Fruit fly (Drosophila melanogaster) whole organism, pupa: ENCODE data around the gene Tmf.

ENCODE experiments used
- CG10348 ChIP-seq: fragments of 200-800 bp; sonication (Bioruptor generic); IDR thresholded peaks from 2 replicates; pipeline ENCODE4 v1.3.6; 2022; ENCODE audit warnings: missing biosample characterization, missing genetic modification characterization
- CG12605 ChIP-seq: fragments of 200-800 bp; sonication (Bioruptor generic); IDR thresholded peaks from 2 replicates; pipeline ENCODE4 v1.3.6; 2022; ENCODE audit warnings: missing biosample characterization, missing genetic modification characterization
- CG13204 ChIP-seq: fragments of 200-800 bp; sonication (Bioruptor generic); optimal IDR thresholded peaks from 2 replicates; lab custom pipeline; 2018; ENCODE audit warnings: missing biosample characterization, mild to moderate bottlenecking, missing genetic modification characterization, moderate library complexity
- CG14655 ChIP-seq: fragments of 200-800 bp; sonication (Bioruptor generic); optimal IDR thresholded peaks from 3 replicates; lab custom pipeline; 2017; ENCODE audit warnings: mild to moderate bottlenecking, missing biosample characterization, missing genetic modification reagents, missing genetic modification characterization
- CG15710 ChIP-seq: fragments of 200-800 bp; sonication (Bioruptor generic); optimal IDR thresholded peaks from 2 replicates; lab custom pipeline; 2018; ENCODE audit warnings: missing biosample characterization, mild to moderate bottlenecking, missing genetic modification characterization, moderate library complexity
- CG17806 ChIP-seq: fragments of 200-800 bp; sonication (Bioruptor generic); optimal IDR thresholded peaks from 2 replicates; lab custom pipeline; 2018; ENCODE audit warnings: missing biosample characterization, mild to moderate bottlenecking, missing genetic modification characterization, moderate library complexity
- CG32121 ChIP-seq: fragments of 200-800 bp; sonication (Bioruptor generic); IDR thresholded peaks from 2 replicates; pipeline ENCODE4 v1.3.6; 2022; ENCODE audit warnings: missing biosample characterization, missing genetic modification characterization
- CG34367 ChIP-seq: fragments of 200-800 bp; sonication (Bioruptor generic); optimal IDR thresholded peaks from 2 replicates; lab custom pipeline; 2018; ENCODE audit warnings: missing biosample characterization, mild to moderate bottlenecking, missing genetic modification characterization
- CG4496 ChIP-seq: fragments of 200-800 bp; sonication (Bioruptor generic); IDR thresholded peaks from 3 replicates; pipeline ENCODE4 v1.3.6; 2022; ENCODE audit warnings: missing biosample characterization, missing genetic modification characterization
- CG8159 ChIP-seq: fragments of 200-800 bp; sonication (Bioruptor generic); optimal IDR thresholded peaks from 3 replicates; lab custom pipeline; 2018; ENCODE audit warnings: missing biosample characterization, mild to moderate bottlenecking, missing genetic modification characterization, moderate library complexity
- CG8301 ChIP-seq: fragments of 200-800 bp; sonication (Bioruptor generic); optimal IDR thresholded peaks from 2 replicates; lab custom pipeline; 2018; ENCODE audit warnings: missing biosample characterization, mild to moderate bottlenecking, missing genetic modification characterization
- CG9948 ChIP-seq: fragments of 200-800 bp; sonication (Bioruptor generic); optimal IDR thresholded peaks from 2 replicates; lab custom pipeline; 2018; ENCODE audit warnings: missing biosample characterization, mild to moderate bottlenecking, missing genetic modification characterization, moderate library complexity
- D1 ChIP-seq: fragments of 200-800 bp; sonication (Bioruptor generic); optimal IDR thresholded peaks from 2 replicates; lab custom pipeline; 2018; ENCODE audit warnings: missing biosample characterization, mild to moderate bottlenecking, missing genetic modification characterization, moderate library complexity
- EcR ChIP-seq: fragments of 200-800 bp; sonication (Bioruptor generic); optimal IDR thresholded peaks from 3 replicates; lab custom pipeline; 2019; ENCODE audit warnings: missing biosample characterization, missing genetic modification characterization, mild to moderate bottlenecking, moderate library complexity, missing genetic modification reagents
- Ets98B ChIP-seq: fragments of 200-800 bp; sonication (Bioruptor generic); IDR thresholded peaks from 2 replicates; pipeline ENCODE4 v1.3.6; 2022; ENCODE audit warnings: missing biosample characterization, missing genetic modification characterization
- Pif1A ChIP-seq: fragments of 200-800 bp; sonication (Bioruptor generic); optimal IDR thresholded peaks from 3 replicates; lab custom pipeline; 2016; ENCODE audit warnings: missing biosample characterization, missing genetic modification characterization
- Pif1B ChIP-seq: fragments of 200-800 bp; sonication (Bioruptor generic); optimal IDR thresholded peaks from 3 replicates; lab custom pipeline; 2016; ENCODE audit warnings: missing biosample characterization, missing genetic modification characterization
- Snoo ChIP-seq: fragments of 200-800 bp; sonication (Bioruptor generic); optimal IDR thresholded peaks from 3 replicates; lab custom pipeline; 2017; ENCODE audit warnings: missing biosample characterization, mild to moderate bottlenecking, missing genetic modification characterization, inconsistent platforms
- fd96Ca ChIP-seq: fragments of 200-800 bp; sonication (Bioruptor generic); IDR thresholded peaks from 3 replicates; pipeline ENCODE4 v1.3.6; 2022; ENCODE audit warnings: missing biosample characterization, missing genetic modification characterization
- gl ChIP-seq: fragments of 200-800 bp; sonication (Bioruptor generic); optimal IDR thresholded peaks from 2 replicates; lab custom pipeline; 2018; ENCODE audit warnings: missing biosample characterization, mild to moderate bottlenecking, missing genetic modification characterization
- rn ChIP-seq: fragments of 200-800 bp; sonication (Bioruptor generic); IDR thresholded peaks from 2 replicates; pipeline ENCODE4 v1.3.6; 2022; ENCODE audit warnings: missing biosample characterization, missing genetic modification characterization

The Tmf gene

dm6 chrX:6805404-6805803 lies 38.7 kb upstream of the Tmf start:
- TF ChIP-seq CG14655 (GFP tag; lab: Kevin White, UChicago) (no peak), rn (no peak), D1 (tag; lab: Kevin White, UChicago) (no peak), EcR (GFP tag; lab: Kevin White, UChicago) (no peak), CG8301 (tag; lab: Kevin White, UChicago) (no peak), Ets98B (GFP tag; lab: Robert Waterston, UW) (no peak), Snoo (tag; lab: Kevin White, UChicago) (no peak), CG10348 (GFP tag; lab: Robert Waterston, UW) (no peak), Pif1B (GFP tag; lab: Kevin White, UChicago) (no peak), CG15710 (tag; lab: Kevin White, UChicago) (no peak)
- TF ChIP-seq, all 21 proteins: peak for 0

dm6 chrX:6813678-6814077 lies 30.5 kb upstream of the Tmf start, which contains the start of gene iav:
Gene iav (plus strand): TSS chrX:6813978.
- TF ChIP-seq CG13204 (GFP tag; lab: Kevin White, UChicago) (no peak), CG8301 (tag; lab: Kevin White, UChicago) (no peak), Pif1B (GFP tag; lab: Kevin White, UChicago) (no peak)

DNA sequence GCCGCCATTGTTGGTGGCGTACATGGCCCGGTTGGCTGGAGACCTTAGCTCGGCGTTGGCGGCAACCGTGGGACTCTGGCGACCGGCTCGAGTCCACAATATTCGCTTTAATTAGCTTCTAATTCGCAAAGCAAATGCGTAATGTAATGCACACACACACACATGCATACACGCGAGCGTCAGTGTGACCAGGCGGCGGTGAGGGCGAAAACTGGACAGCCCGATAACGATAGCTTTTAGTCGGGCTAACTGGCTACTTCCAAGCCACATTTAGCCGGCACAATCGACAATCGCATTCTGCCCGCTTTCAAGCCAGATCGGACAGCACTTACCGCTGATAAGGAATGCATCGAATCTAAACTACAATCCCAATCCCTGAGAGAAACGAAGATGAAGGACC lies 23.4 kb upstream of the Tmf start, which contains the start of the genes Nf-YC and xit:
TSS of gene Nf-YC (minus strand) at position 217 of the 400 bp plus-strand sequence.
TSS of gene xit (plus strand) at position 314 of the 400 bp plus-strand sequence.
- TF ChIP-seq Pif1A (GFP tag; lab: Kevin White, UChicago) (no peak), CG15710 (tag; lab: Kevin White, UChicago) (no peak), Snoo (tag; lab: Kevin White, UChicago) (no peak), CG34367 (tag; lab: Kevin White, UChicago) (no peak), CG4496 (GFP tag; lab: Robert Waterston, UW) (no peak), fd96Ca (GFP tag; lab: Robert Waterston, UW) (peak; percentile 38; the same call in 1 of the 3 replicates), CG13204 (GFP tag; lab: Kevin White, UChicago) (no peak), D1 (tag; lab: Kevin White, UChicago) (no peak), CG8159 (no peak), CG10348 (GFP tag; lab: Robert Waterston, UW) (no peak), CG32121 (GFP tag; lab: Robert Waterston, UW) (peak; percentile 16; the same call in 1 of the 2 replicates), rn (no peak), gl (no peak), Ets98B (GFP tag; lab: Robert Waterston, UW) (0 out of 2 replicates have a peak, but pooled peaks have one; percentile 7)

DNA sequence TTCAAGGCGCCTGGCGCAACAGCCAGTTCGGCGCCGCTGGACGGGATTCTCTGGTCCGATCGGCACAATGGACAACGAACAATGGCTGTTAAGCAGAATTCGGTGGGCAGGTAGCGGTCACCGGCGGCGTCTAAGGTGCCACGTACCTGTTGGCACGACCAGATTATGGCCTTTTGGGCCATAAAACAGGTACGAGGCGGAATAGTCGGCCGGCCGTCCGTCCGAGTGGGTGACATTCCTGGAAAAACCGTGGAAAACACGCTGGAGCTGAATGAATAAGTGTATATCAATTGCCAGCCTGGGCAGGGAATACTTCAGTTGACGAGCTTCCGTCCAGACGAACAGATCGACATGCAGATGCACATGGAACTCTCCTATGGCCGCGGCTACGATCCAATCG lies 21.2 kb upstream of the Tmf start, which contains the start of gene Atx-1:
TSS of gene Atx-1 (plus strand) at position 301 of the 400 bp plus-strand sequence.
- TF ChIP-seq CG14655 (GFP tag; lab: Kevin White, UChicago) = no peak
- no peak for TF ChIP-seq CG12605 (GFP tag; lab: Robert Waterston, UW)
- no peak for TF ChIP-seq CG8159
- TF ChIP-seq CG9948 (tag; lab: Kevin White, UChicago) = no peak
- no peak for TF ChIP-seq CG4496 (GFP tag; lab: Robert Waterston, UW)
- TF ChIP-seq CG13204 (GFP tag; lab: Kevin White, UChicago) = no peak

- TF ChIP-seq Pif1B (GFP tag; lab: Kevin White, UChicago) = no peak
- no peak for TF ChIP-seq CG9948 (tag; lab: Kevin White, UChicago)
- no peak for TF ChIP-seq CG14655 (GFP tag; lab: Kevin White, UChicago)
- no peak for TF ChIP-seq CG4496 (GFP tag; lab: Robert Waterston, UW)
- TF ChIP-seq CG12605 (GFP tag; lab: Robert Waterston, UW) = no peak
- no peak for TF ChIP-seq D1 (tag; lab: Kevin White, UChicago)
- no peak for TF ChIP-seq CG8159
- TF ChIP-seq Pif1A (GFP tag; lab: Kevin White, UChicago) = no peak
- TF ChIP-seq CG13204 (GFP tag; lab: Kevin White, UChicago) = no peak
- TF ChIP-seq gl = no peak
- TF ChIP-seq Ets98B (GFP tag; lab: Robert Waterston, UW) = no peak
- no peak for TF ChIP-seq CG17806 (tag; lab: Kevin White, UChicago)
- no peak for TF ChIP-seq CG34367 (tag; lab: Kevin White, UChicago)
- TF ChIP-seq fd96Ca (GFP tag; lab: Robert Waterston, UW) = no peak
Observed at dm6 chrX:6824203-6824602, 19.9 kb upstream of the Tmf start, which contains the start of gene nonC. Gene nonC (plus strand): TSS chrX:6824496.

dm6 chrX:6832584-6832983 lies 11.6 kb upstream of the Tmf start, which contains the start of gene mAChR-C:
Gene mAChR-C (minus strand): TSS chrX:6832684.
- TF ChIP-seq Ets98B (GFP tag; lab: Robert Waterston, UW) (no peak), CG17806 (tag; lab: Kevin White, UChicago) (no peak), CG12605 (GFP tag; lab: Robert Waterston, UW) (no peak), Pif1B (GFP tag; lab: Kevin White, UChicago) (no peak), D1 (tag; lab: Kevin White, UChicago) (no peak), EcR (GFP tag; lab: Kevin White, UChicago) (no peak), CG8301 (tag; lab: Kevin White, UChicago) (no peak), CG15710 (tag; lab: Kevin White, UChicago) (no peak), CG9948 (tag; lab: Kevin White, UChicago) (no peak), CG13204 (GFP tag; lab: Kevin White, UChicago) (no peak)
